Worm (Caenorhabditis elegans) whole organism, midembryonic: Measurements from ENCODE around the gene Y41G9A.10.

Experiments
- T22C8.4 ChIP-seq: fragments of 200-800 bp; sonication (Bioruptor generic); IDR thresholded peaks from 2 replicates; pipeline ENCODE4 v1.3.6; 2022; ENCODE audit warnings: missing genetic modification characterization, missing compliant biosample characterization
- med-1 ChIP-seq: sonication (generic microtip); optimal IDR thresholded peaks from 2 replicates; lab custom pipeline; 2017; ENCODE audit warnings: missing genetic modification characterization, mild to moderate bottlenecking, missing compliant biosample characterization, antibody characterized with exemption, missing genetic modification reagents; ENCODE audit not compliant: insufficient read depth
- ref-1 ChIP-seq: fragments of 200-800 bp; sonication (Bioruptor generic); conservative IDR thresholded peaks from 2 replicates; pipeline ENCODE4 v1.3.6; 2022; ENCODE audit warnings: missing genetic modification reagents, missing genetic modification characterization, missing compliant biosample characterization
- tab-1 ChIP-seq: fragments of 200-800 bp; sonication (Bioruptor generic); IDR thresholded peaks from 2 replicates; pipeline ENCODE4 v1.3.6; 2022; ENCODE audit warnings: missing genetic modification characterization, missing compliant biosample characterization

DNA sequence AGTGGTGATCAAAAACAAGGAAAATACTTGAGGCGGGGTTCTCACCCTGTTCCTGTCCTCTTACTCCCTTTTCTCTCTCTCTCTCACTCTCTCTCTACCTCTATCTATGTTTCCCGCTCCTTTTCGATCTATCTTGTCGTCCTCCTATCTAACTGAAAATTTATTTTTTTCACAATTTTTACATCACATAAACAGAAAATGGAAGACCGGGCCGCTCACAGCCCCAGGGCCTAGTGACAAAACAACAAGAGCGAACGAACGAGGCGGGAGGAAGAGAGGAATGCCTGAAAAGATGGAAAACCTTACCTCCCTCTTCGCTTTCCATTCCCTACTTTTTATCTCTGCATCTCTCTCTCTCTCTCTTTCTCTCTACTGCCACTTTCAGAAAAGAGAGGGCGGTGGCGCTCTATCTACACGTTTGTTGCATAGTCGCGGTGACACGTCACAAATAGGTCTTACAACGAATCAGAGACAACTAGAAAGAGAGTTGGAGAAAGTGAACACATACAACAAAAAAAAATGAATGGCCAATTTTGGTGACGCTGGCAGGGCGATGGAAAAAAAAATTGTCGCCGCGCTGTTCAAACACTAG, 24.5 kb upstream of the Y41G9A.10 start:
- no peak for TF ChIP-seq med-1 (GFP tag; lab: Kevin White, UChicago)
- TF ChIP-seq tab-1 (GFP tag; lab: Robert Waterston, UW) = no peak
- no peak for TF ChIP-seq ref-1
- no peak for TF ChIP-seq T22C8.4 (GFP tag; lab: Robert Waterston, UW)
